Worm (Caenorhabditis elegans) whole organism, L4/young adult: ENCODE measurements around the gene fbxb-75.

Experiments used
- W03F9.2 ChIP-seq: fragments of 150-350 bp; optimal IDR thresholded peaks from 2 replicates; lab custom pipeline; 2014; ENCODE audit warnings: missing biosample characterization, missing genetic modification characterization
- dao-5 ChIP-seq: sonication (generic microtip); optimal IDR thresholded peaks from 2 replicates; lab custom pipeline; 2016; ENCODE audit warnings: missing genotype, missing genetic modification characterization, moderate library complexity, missing compliant biosample characterization
- him-1 ChIP-seq: sonication (generic microtip); optimal IDR thresholded peaks from 2 replicates; lab custom pipeline; 2016; ENCODE audit warnings: missing genotype, missing genetic modification reagents, missing genetic modification characterization, missing compliant biosample characterization

DNA sequence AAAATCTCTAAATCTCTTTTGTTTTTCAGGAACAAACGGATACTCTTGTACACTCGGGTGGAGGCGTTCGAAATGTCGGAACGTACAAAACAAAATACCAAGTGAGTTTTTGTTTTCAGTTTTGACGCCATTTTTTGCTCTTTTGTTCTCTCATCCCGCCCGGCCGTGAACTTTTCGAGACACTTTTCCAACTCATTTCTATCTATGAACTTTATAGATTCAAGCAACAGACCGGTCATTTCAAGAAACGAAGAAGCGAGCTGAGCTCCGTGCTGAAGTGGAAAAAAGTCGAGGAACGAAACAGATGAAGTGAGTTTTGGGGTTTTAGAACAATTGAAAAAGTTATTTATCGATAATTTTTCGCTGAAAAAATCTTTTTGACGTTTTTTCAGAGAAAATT lies 30.5 kb downstream of the fbxb-75 start:
- TF ChIP-seq W03F9.2 (tag; lab: Kevin White, UChicago) (no peak), him-1 (tag; lab: Kevin White, UChicago) (no peak), dao-5 (tag; lab: Kevin White, UChicago) (no peak)
